Worm (Caenorhabditis elegans) whole organism, L2 larva: Measurements from ENCODE around the gene nlp-32.

Experiments used
- C34F6.9 ChIP-seq: fragments of 150-350 bp; optimal IDR thresholded peaks from 2 replicates; lab custom pipeline; 2014; ENCODE audit warnings: missing biosample characterization, missing genetic modification characterization
- F13H6.1 ChIP-seq: sonication (generic microtip); optimal IDR thresholded peaks from 2 replicates; lab custom pipeline; 2016; ENCODE audit warnings: missing genetic modification characterization, missing compliant biosample characterization
- R02D3.7 ChIP-seq: fragments of 150-350 bp; optimal IDR thresholded peaks from 2 replicates; lab custom pipeline; 2014; ENCODE audit warnings: missing biosample characterization, missing genetic modification characterization
- Y55F3AM.14 ChIP-seq: fragments of 200-800 bp; sonication (Bioruptor generic); optimal IDR thresholded peaks from 2 replicates; lab custom pipeline; 2018; ENCODE audit warnings: mild to moderate bottlenecking, missing genetic modification characterization, missing compliant biosample characterization
- ZK546.5 ChIP-seq: sonication (generic microtip); optimal IDR thresholded peaks from 2 replicates; lab custom pipeline; 2017; ENCODE audit warnings: missing biosample characterization, missing genetic modification characterization
- alr-1 ChIP-seq: fragments of 150-350 bp; optimal IDR thresholded peaks from 2 replicates; lab custom pipeline; 2014; ENCODE audit warnings: missing biosample characterization, missing genetic modification characterization
- aly-2 ChIP-seq: fragments of 150-350 bp; optimal IDR thresholded peaks from 2 replicates; lab custom pipeline; 2014; ENCODE audit warnings: missing biosample characterization, missing genetic modification characterization
- ama-1 ChIP-seq: fragments of 150-350 bp; optimal IDR thresholded peaks from 2 replicates; lab custom pipeline; 2018; ENCODE audit warnings: inconsistent platforms
- ceh-82 ChIP-seq: fragments of 150-350 bp; optimal IDR thresholded peaks from 2 replicates; lab custom pipeline; 2014; ENCODE audit warnings: missing biosample characterization, missing genetic modification characterization
- crh-2 ChIP-seq: sonication (generic microtip); optimal IDR thresholded peaks from 2 replicates; lab custom pipeline; 2017; ENCODE audit warnings: missing biosample characterization, missing genetic modification characterization
- dmd-4 ChIP-seq: sonication (generic microtip); optimal IDR thresholded peaks from 2 replicates; lab custom pipeline; 2017; ENCODE audit warnings: missing biosample characterization, missing genetic modification characterization
- egl-27 ChIP-seq: sonication (generic microtip); optimal IDR thresholded peaks from 3 replicates; lab custom pipeline; 2017; ENCODE audit warnings: missing biosample characterization, missing genetic modification reagents, missing genetic modification characterization
- elt-1 ChIP-seq: fragments of 150-350 bp; optimal IDR thresholded peaks from 2 replicates; lab custom pipeline; 2014; ENCODE audit warnings: missing biosample characterization, missing genetic modification characterization
- elt-3 ChIP-seq: sonication (generic microtip); optimal IDR thresholded peaks from 2 replicates; lab custom pipeline; 2017; ENCODE audit warnings: missing biosample characterization, missing genetic modification characterization
- fos-1 ChIP-seq: fragments of 150-350 bp; optimal IDR thresholded peaks from 2 replicates; lab custom pipeline; 2014; ENCODE audit warnings: missing biosample characterization, missing genetic modification characterization
- gmeb-1 ChIP-seq: fragments of 150-350 bp; optimal IDR thresholded peaks from 2 replicates; lab custom pipeline; 2014; ENCODE audit warnings: missing biosample characterization, missing genetic modification characterization
- lin-13 ChIP-seq: fragments of 150-350 bp; optimal IDR thresholded peaks from 2 replicates; lab custom pipeline; 2014; ENCODE audit warnings: missing biosample characterization, missing genetic modification reagents, missing genetic modification characterization
- lsy-2 ChIP-seq, 2 experiments: fragments of 150-350 bp in 1 of 2; sonication (generic microtip) in 1 of 2; optimal IDR thresholded peaks; 2 replicates each; lab custom pipeline; 2014 to 2017; ENCODE audit warnings: missing biosample characterization in 2 of 2, missing genetic modification characterization in 2 of 2
- mab-5 ChIP-seq: fragments of 150-350 bp; optimal IDR thresholded peaks from 2 replicates; lab custom pipeline; 2014; ENCODE audit warnings: missing biosample characterization, missing genetic modification characterization
- mbf-1 ChIP-seq: sonication (generic microtip); optimal IDR thresholded peaks from 2 replicates; lab custom pipeline; 2017; ENCODE audit warnings: missing biosample characterization, missing genetic modification characterization
- mdl-1 ChIP-seq, 2 experiments: fragments of 150-350 bp in 1 of 2; sonication (generic microtip) in 1 of 2; optimal IDR thresholded peaks; 2 replicates each; lab custom pipeline; 2017; ENCODE audit warnings: missing biosample characterization in 2 of 2, missing genetic modification characterization in 2 of 2
- nhr-10 ChIP-seq: sonication (generic microtip); optimal IDR thresholded peaks from 2 replicates; lab custom pipeline; 2017; ENCODE audit warnings: missing biosample characterization, missing genetic modification characterization
- nhr-11 ChIP-seq: fragments of 150-350 bp; optimal IDR thresholded peaks from 2 replicates; lab custom pipeline; 2014; ENCODE audit warnings: missing biosample characterization, missing genetic modification characterization
- nhr-12 ChIP-seq: fragments of 150-350 bp; optimal IDR thresholded peaks from 2 replicates; lab custom pipeline; 2014; ENCODE audit warnings: missing biosample characterization, missing genetic modification characterization
- nhr-129 ChIP-seq: fragments of 150-350 bp; optimal IDR thresholded peaks from 2 replicates; lab custom pipeline; 2014; ENCODE audit warnings: missing biosample characterization, missing genetic modification characterization
- nhr-237 ChIP-seq: fragments of 150-350 bp; optimal IDR thresholded peaks from 2 replicates; lab custom pipeline; 2014; ENCODE audit warnings: missing biosample characterization, missing genetic modification characterization
- nhr-25 ChIP-seq: fragments of 150-350 bp; sonication (generic microtip); optimal IDR thresholded peaks from 3 replicates; lab custom pipeline; 2014; ENCODE audit warnings: missing biosample characterization, missing genetic modification characterization
- nhr-6 ChIP-seq: fragments of 150-350 bp; optimal IDR thresholded peaks from 2 replicates; lab custom pipeline; 2014; ENCODE audit warnings: missing biosample characterization, missing genetic modification characterization
- nhr-77 ChIP-seq: fragments of 150-350 bp; optimal IDR thresholded peaks from 2 replicates; lab custom pipeline; 2014; ENCODE audit warnings: missing biosample characterization, missing genetic modification characterization
- peb-1 ChIP-seq: fragments of 150-350 bp; optimal IDR thresholded peaks from 2 replicates; lab custom pipeline; 2014; ENCODE audit warnings: missing biosample characterization, missing genetic modification characterization
- sem-4 ChIP-seq: fragments of 150-350 bp; optimal IDR thresholded peaks from 2 replicates; lab custom pipeline; 2014; ENCODE audit warnings: missing biosample characterization, missing genetic modification reagents, missing genetic modification characterization
- sma-3 ChIP-seq: sonication (generic microtip); optimal IDR thresholded peaks from 2 replicates; lab custom pipeline; 2016; ENCODE audit warnings: missing genetic modification reagents, missing genetic modification characterization, missing compliant biosample characterization
- sma-9 ChIP-seq, 2 experiments: fragments of 150-350 bp in 1 of 2; sonication (generic microtip) in 1 of 2; optimal IDR thresholded peaks; 2 replicates each; lab custom pipeline; 2014 to 2016; ENCODE audit warnings: missing genetic modification characterization in 2 of 2, mild to moderate bottlenecking in 1 of 2, missing biosample characterization in 1 of 2, missing compliant biosample characterization in 1 of 2, missing genetic modification reagents in 1 of 2, moderate library complexity in 1 of 2
- unc-39 ChIP-seq: fragments of 150-350 bp; optimal IDR thresholded peaks from 2 replicates; lab custom pipeline; 2014; ENCODE audit warnings: missing biosample characterization, missing genetic modification characterization
- unc-55 ChIP-seq: fragments of 150-350 bp; sonication (generic microtip); optimal IDR thresholded peaks from 3 replicates; lab custom pipeline; 2014; ENCODE audit warnings: missing biosample characterization, missing genetic modification reagents, missing genetic modification characterization
- unc-62 ChIP-seq: fragments of 150-350 bp; optimal IDR thresholded peaks from 2 replicates; lab custom pipeline; 2014; ENCODE audit warnings: missing biosample characterization, missing genetic modification reagents, missing genetic modification characterization
- zag-1 ChIP-seq: fragments of 150-350 bp; optimal IDR thresholded peaks from 2 replicates; lab custom pipeline; 2014; ENCODE audit warnings: missing biosample characterization, missing genetic modification characterization
- ztf-1 ChIP-seq: fragments of 200-800 bp; sonication (Bioruptor generic); conservative IDR thresholded peaks from 2 replicates; pipeline ENCODE4 v1.3.6; 2022; ENCODE audit warnings: missing genetic modification characterization, missing compliant biosample characterization
- ztf-11 ChIP-seq: sonication (generic microtip); optimal IDR thresholded peaks from 2 replicates; lab custom pipeline; 2017; ENCODE audit warnings: missing biosample characterization, missing genetic modification characterization
- ztf-4 ChIP-seq: fragments of 150-350 bp; optimal IDR thresholded peaks from 2 replicates; lab custom pipeline; 2014; ENCODE audit warnings: missing biosample characterization, missing genetic modification characterization

nlp-32 gene

ce11 chrIII:455793-456192, 30.6 kb downstream of the nlp-32 start:
- no peak for TF ChIP-seq Y55F3AM.14 (GFP tag; lab: Kevin White, UChicago)
- no peak for TF ChIP-seq egl-27 (tag; lab: Kevin White, UChicago)
- no peak for TF ChIP-seq nhr-11 (tag; lab: Kevin White, UChicago)
- no peak for TF ChIP-seq aly-2 (tag; lab: Kevin White, UChicago)
- no peak for TF ChIP-seq dmd-4 (tag; lab: Kevin White, UChicago)
- TF ChIP-seq nhr-10 (tag; lab: Kevin White, UChicago), result no peak
- TF ChIP-seq elt-1 (tag; lab: Kevin White, UChicago), result no peak
- TF ChIP-seq R02D3.7 (tag; lab: Kevin White, UChicago), result no peak
- TF ChIP-seq elt-3 (tag; lab: Kevin White, UChicago), result no peak
- no peak for TF ChIP-seq nhr-129 (tag; lab: Kevin White, UChicago)

ce11 chrIII:446860-447259, 39.5 kb downstream of the nlp-32 start:
- no peak for TF ChIP-seq C34F6.9 (tag; lab: Kevin White, UChicago)
- TF ChIP-seq nhr-10 (tag; lab: Kevin White, UChicago), result no peak
- no peak for TF ChIP-seq nhr-129 (tag; lab: Kevin White, UChicago)
- no peak for TF ChIP-seq unc-55 (GFP tag; lab: Kevin White, UChicago)
- TF ChIP-seq peb-1, result no peak
- no peak for TF ChIP-seq nhr-12 (tag; lab: Kevin White, UChicago)
- no peak for TF ChIP-seq ztf-4 (tag; lab: Kevin White, UChicago)
- no peak for TF ChIP-seq unc-62 (GFP tag; lab: Kevin White, UChicago)
- no peak for TF ChIP-seq mdl-1 (tag; optimal IDR thresholded peaks at IDR 0.05; lab: Kevin White, UChicago)
- TF ChIP-seq mab-5 (tag; lab: Kevin White, UChicago), result no peak
- no peak for TF ChIP-seq F13H6.1 (tag; lab: Kevin White, UChicago)

- TF ChIP-seq nhr-10 (tag; lab: Kevin White, UChicago), result no peak
- TF ChIP-seq zag-1 (tag; lab: Kevin White, UChicago), result no peak
- TF ChIP-seq nhr-6 (tag; lab: Kevin White, UChicago), result no peak
- TF ChIP-seq elt-3 (tag; lab: Kevin White, UChicago), result no peak
- no peak for TF ChIP-seq sem-4
- TF ChIP-seq ztf-1 (GFP tag; lab: Robert Waterston, UW), result no peak
- TF ChIP-seq lsy-2 (tag; optimal IDR thresholded peaks at IDR 0.05; lab: Kevin White, UChicago), result no peak
- no peak for TF ChIP-seq nhr-25
- TF ChIP-seq sma-9 (GFP tag; optimal IDR thresholded peaks at IDR 0.05; lab: Kevin White, UChicago), result no peak
- TF ChIP-seq sma-9 (tag; optimal IDR thresholded peaks at IDR 0.05; lab: Kevin White, UChicago), result no peak
- TF ChIP-seq elt-1 (tag; lab: Kevin White, UChicago), result no peak
- TF ChIP-seq nhr-77, result no peak
- no peak for TF ChIP-seq mbf-1
- TF ChIP-seq gmeb-1 (tag; lab: Kevin White, UChicago), result no peak
- TF ChIP-seq ama-1 (lab: Kevin White, UChicago), result no peak
- TF ChIP-seq ceh-82, result no peak
- TF ChIP-seq alr-1 (tag; lab: Kevin White, UChicago), result no peak
- TF ChIP-seq nhr-237 (tag; lab: Kevin White, UChicago), result no peak
- no peak for TF ChIP-seq crh-2
- TF ChIP-seq nhr-129 (tag; lab: Kevin White, UChicago), result no peak
- no peak for TF ChIP-seq ztf-11 (tag; lab: Kevin White, UChicago)
These were observed 42.2 kb downstream of the nlp-32 start, which contains the start of gene Y55B1BR.8 for ce11 chrIII:444101-444500. Gene Y55B1BR.8 (plus strand): TSS chrIII:444401.

- no peak for TF ChIP-seq unc-62 (GFP tag; lab: Kevin White, UChicago)
- TF ChIP-seq nhr-237 (tag; lab: Kevin White, UChicago), result no peak
- TF ChIP-seq fos-1 (tag; lab: Kevin White, UChicago), result no peak
- no peak for TF ChIP-seq nhr-77
- TF ChIP-seq lin-13 (GFP tag; lab: Kevin White, UChicago), result no peak
- no peak for TF ChIP-seq unc-39
- TF ChIP-seq nhr-12 (tag; lab: Kevin White, UChicago), result no peak
- no peak for TF ChIP-seq dmd-4 (tag; lab: Kevin White, UChicago)
- TF ChIP-seq peb-1, result no peak
- TF ChIP-seq ztf-11 (tag; lab: Kevin White, UChicago), result no peak
- no peak for TF ChIP-seq alr-1 (tag; lab: Kevin White, UChicago)
- TF ChIP-seq nhr-129 (tag; lab: Kevin White, UChicago), result no peak
- TF ChIP-seq C34F6.9 (tag; lab: Kevin White, UChicago), result no peak
- TF ChIP-seq sma-3 (GFP tag; lab: Kevin White, UChicago), result no peak
- no peak for TF ChIP-seq ZK546.5
- no peak for TF ChIP-seq crh-2
These were observed 46.4 kb downstream of the nlp-32 start, which contains the start of gene affl-1 for ce11 chrIII:439926-440325. Gene affl-1 (plus strand): TSS chrIII:440226.
